Fruit fly (Drosophila melanogaster): ENCODE data around the gene Npc1a.

Gene Npc1a

DNA sequence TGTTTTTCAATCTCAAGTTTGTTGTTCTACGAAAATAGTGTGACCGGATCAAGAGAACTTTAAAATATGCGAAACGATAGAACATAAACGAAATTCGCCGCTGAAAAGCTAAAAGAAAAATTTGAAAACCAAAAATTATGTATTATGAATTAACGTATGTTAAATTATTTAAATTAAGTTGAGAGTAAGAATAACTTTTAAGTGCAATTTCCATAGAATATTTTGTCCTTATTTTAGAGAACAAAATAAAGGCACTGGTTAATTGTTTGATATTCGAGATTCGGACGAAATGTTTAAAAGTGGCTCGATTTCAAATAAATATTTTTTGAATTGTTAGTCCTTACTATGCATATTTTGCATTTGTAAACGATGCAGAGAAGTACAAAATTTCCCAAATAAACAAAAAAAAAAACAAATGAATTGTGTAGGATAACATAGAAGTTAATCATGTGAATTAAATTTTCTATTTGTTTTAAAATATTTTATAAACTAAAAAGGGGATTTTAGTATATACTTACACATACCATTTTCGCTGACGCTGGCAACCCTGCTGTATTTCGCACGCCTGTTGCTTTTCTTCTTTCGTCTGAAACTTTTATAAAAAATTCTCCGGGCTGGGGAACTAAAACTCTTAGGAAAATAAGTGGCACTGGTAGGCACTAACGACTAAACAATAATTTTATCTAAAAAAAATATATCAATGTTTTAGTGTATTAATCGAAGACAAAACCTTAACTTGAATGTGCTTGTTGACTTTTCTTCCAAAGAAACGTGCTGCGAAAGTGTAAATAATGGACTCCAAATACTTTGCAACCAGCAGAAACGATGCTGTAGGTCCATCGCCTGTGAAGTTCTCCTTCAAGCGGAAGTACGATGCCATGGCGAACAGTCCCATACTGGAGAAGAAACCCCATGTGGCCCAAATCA, 10.1 kb downstream of the Npc1a start, which contains the start of the genes CG5727 and ath (continued):
- TF ChIP-seq prd (optimal IDR thresholded peaks at IDR 0.05), result no peak
- no peak for TF ChIP-seq prd (GFP tag; IDR thresholded peaks at IDR 0.05)
- TF ChIP-seq stwl (tag; optimal IDR thresholded peaks at IDR 0.05), result no peak
- peak; percentile 19 for TF ChIP-seq lilli (GFP tag; optimal IDR thresholded peaks at IDR 0.05)
- TF ChIP-seq otp (GFP tag; IDR thresholded peaks at IDR 0.05), result no peak
- no peak for TF ChIP-seq Dek (tag; optimal IDR thresholded peaks at IDR 0.05)
- TF ChIP-seq CG10959 (GFP tag; IDR thresholded peaks at IDR 0.05), result no peak
- no peak for TF ChIP-seq run (tag; optimal IDR thresholded peaks at IDR 0.05)
- no peak for TF ChIP-seq CG2875 (GFP tag; optimal IDR thresholded peaks at IDR 0.05)
- no peak for TF ChIP-seq CG1529 (GFP tag; optimal IDR thresholded peaks at IDR 0.05)
- TF ChIP-seq tna (GFP tag; IDR thresholded peaks at IDR 0.05; ENCODE audit: partially characterized antibody), result no peak
- peak; percentile 38 for TF ChIP-seq Meics (GFP tag; optimal IDR thresholded peaks at IDR 0.05)
- no peak for TF ChIP-seq CG4707 (GFP tag; optimal IDR thresholded peaks at IDR 0.05)
- no peak for TF ChIP-seq CG13624 (GFP tag; optimal IDR thresholded peaks at IDR 0.05)
- no peak for TF ChIP-seq CG14860 (GFP tag; IDR thresholded peaks at IDR 0.05; ENCODE audit: partially characterized antibody)
- peak; percentile 28 for TF ChIP-seq phol (tag; optimal IDR thresholded peaks at IDR 0.05)
- no peak for TF ChIP-seq CG3838 (GFP tag; optimal IDR thresholded peaks at IDR 0.05)
- TF ChIP-seq sens (GFP tag), result peak; percentile 72
- peak; percentile 50 for TF ChIP-seq Max (GFP tag; optimal IDR thresholded peaks at IDR 0.05)
- no peak for TF ChIP-seq jumu (GFP tag; optimal IDR thresholded peaks at IDR 0.05)
- TF ChIP-seq Ptx1 (GFP tag; IDR thresholded peaks at IDR 0.05), result no peak
- no peak for TF ChIP-seq luna (GFP tag; optimal IDR thresholded peaks at IDR 0.05)
- no peak for TF ChIP-seq pros (GFP tag; optimal IDR thresholded peaks at IDR 0.05)
- TF ChIP-seq CG10431 (GFP tag; optimal IDR thresholded peaks at IDR 0.05), result no peak
- TF ChIP-seq CG17361 (GFP tag; IDR thresholded peaks at IDR 0.05), result peak; percentile 61; the same call in 2 of the 3 replicates
- TF ChIP-seq chm (GFP tag; IDR thresholded peaks at IDR 0.05), result no peak

DNA sequence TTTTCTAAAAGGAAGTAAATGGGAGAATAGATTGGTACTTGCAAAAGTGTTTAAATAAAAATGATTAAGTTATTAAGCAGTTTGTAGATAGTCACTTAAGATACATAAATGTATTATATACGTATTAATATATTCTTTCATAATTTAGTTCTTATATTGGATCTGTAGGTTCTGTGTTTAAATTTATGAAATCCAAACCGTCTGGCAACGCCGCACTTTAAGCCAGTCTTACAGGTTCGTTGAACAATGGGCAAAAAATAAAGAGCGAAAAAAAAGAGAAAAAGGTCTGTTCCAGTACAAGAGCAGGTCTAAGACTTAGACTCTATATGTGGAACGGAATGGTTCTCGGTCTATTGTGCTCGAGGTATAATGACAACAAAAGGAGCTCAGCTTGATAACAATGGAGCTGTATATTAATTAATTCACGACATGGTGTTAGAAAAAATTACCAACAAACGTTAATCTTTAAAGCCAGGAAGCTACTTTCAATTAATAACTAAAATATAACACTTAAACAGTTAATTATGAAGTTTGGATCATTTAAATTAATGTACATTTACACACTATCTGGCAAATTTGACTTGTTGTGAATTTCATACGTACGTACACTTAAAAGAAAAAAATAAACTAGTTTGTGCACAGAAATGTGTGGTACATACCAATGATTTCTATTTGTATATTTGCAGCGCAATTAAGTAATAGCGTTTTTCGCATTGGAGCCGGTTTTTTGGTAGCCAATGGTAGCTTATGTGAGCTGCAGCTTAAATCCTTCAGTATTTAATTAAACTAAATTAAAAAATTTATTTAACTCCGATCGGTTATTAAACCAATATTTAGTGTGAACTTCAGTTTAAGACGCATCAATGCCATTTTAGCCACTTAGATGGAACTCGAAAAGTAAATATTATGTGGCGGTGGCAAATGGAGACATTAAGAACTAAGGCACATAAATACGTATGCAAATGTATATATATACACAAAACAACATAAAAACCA, 11.9 kb downstream of the Npc1a start, which contains the start of gene CG5731:
CG5731 (minus strand) TSS at position 946 of the 996 bp plus-strand sequence.
- TF ChIP-seq zf30C (GFP tag; optimal IDR thresholded peaks at IDR 0.05) (peak; percentile 23), gem (tag; optimal IDR thresholded peaks at IDR 0.05) (peak; percentile 8), Fer1 (GFP tag; optimal IDR thresholded peaks at IDR 0.05) (no peak), fu2 (GFP tag; optimal IDR thresholded peaks at IDR 0.05) (no peak), ssp (GFP tag; IDR thresholded peaks at IDR 0.05) (no peak), CG4617 (GFP tag; optimal IDR thresholded peaks at IDR 0.05; ENCODE audit: borderline replicate concordance) (peak; percentile 9), CG13296 (GFP tag; optimal IDR thresholded peaks at IDR 0.05) (peak; percentile 28), stwl (tag; optimal IDR thresholded peaks at IDR 0.05) (peak; percentile 41), hbn (GFP tag; IDR thresholded peaks at IDR 0.05; ENCODE audit: partially characterized antibody) (no peak), CG9932 (GFP tag; IDR thresholded peaks at IDR 0.05) (peak; percentile 48; the same call in 1 of the 2 replicates), Hr78 (GFP tag; optimal IDR thresholded peaks at IDR 0.05) (no peak), CG31365 (tag; optimal IDR thresholded peaks at IDR 0.05) (no peak), CG15601 (tag; optimal IDR thresholded peaks at IDR 0.05) (peak; percentile 6), Med (GFP tag) (peak; percentile 68), Dbx (GFP tag; IDR thresholded peaks at IDR 0.05) (no peak), nom (GFP tag; optimal IDR thresholded peaks at IDR 0.05) (peak; percentile 17), vvl (GFP tag; IDR thresholded peaks at IDR 0.05) (peak; percentile 39), CG8924 (tag; optimal IDR thresholded peaks at IDR 0.05) (peak; percentile 2), B-H2 (GFP tag; optimal IDR thresholded peaks at IDR 0.05) (peak; percentile 7), kni (GFP tag; optimal IDR thresholded peaks at IDR 0.05) (peak; percentile 65), grau (tag; optimal IDR thresholded peaks at IDR 0.05) (peak; percentile 1), sens (GFP tag) (peak; percentile 85)
